Worm (Caenorhabditis elegans) whole organism, young adult: Measurements from ENCODE around the gene pct-1.

Experiments used
- B0035.1 ChIP-seq: sonication (generic microtip); optimal IDR thresholded peaks from 2 replicates; lab custom pipeline; 2016; ENCODE audit warnings: missing genetic modification characterization, mild to moderate bottlenecking, missing compliant biosample characterization, missing genotype, missing genetic modification reagents
- B0336.3 ChIP-seq: fragments of 200-800 bp; sonication (Bioruptor generic); IDR thresholded peaks from 2 replicates; pipeline ENCODE4 v1.3.6; 2022; ENCODE audit warnings: missing genetic modification characterization, missing compliant biosample characterization
- D2030.7 ChIP-seq: fragments of 200-800 bp; sonication (Bioruptor generic); IDR thresholded peaks from 2 replicates; pipeline ENCODE4 v1.3.6; 2022; ENCODE audit warnings: missing genetic modification reagents, missing genetic modification characterization, missing compliant biosample characterization
- F23B12.7 ChIP-seq: sonication (generic microtip); optimal IDR thresholded peaks from 2 replicates; lab custom pipeline; 2017; ENCODE audit warnings: missing genetic modification characterization, mild to moderate bottlenecking, missing compliant biosample characterization, antibody characterized with exemption, moderate library complexity; ENCODE audit not compliant: insufficient read depth
- F33H1.4 ChIP-seq: fragments of 200-800 bp; sonication (Bioruptor generic); IDR thresholded peaks from 2 replicates; pipeline ENCODE4 v1.3.6; 2022; ENCODE audit warnings: missing genetic modification reagents, missing genetic modification characterization, missing compliant biosample characterization
- F49E8.2 ChIP-seq: sonication (generic microtip); optimal IDR thresholded peaks from 3 replicates; lab custom pipeline; 2017; ENCODE audit warnings: missing genetic modification characterization, mild to moderate bottlenecking, missing compliant biosample characterization, antibody characterized with exemption, moderate library complexity; ENCODE audit not compliant: insufficient read depth
- Y79H2A.3 ChIP-seq: fragments of 200-800 bp; sonication (Bioruptor generic); conservative IDR thresholded peaks from 2 replicates; pipeline ENCODE4 v1.3.6; 2022; ENCODE audit warnings: missing genetic modification reagents, missing genetic modification characterization, missing compliant biosample characterization
- Y95B8A.8 ChIP-seq: fragments of 200-800 bp; sonication (Bioruptor generic); IDR thresholded peaks from 2 replicates; pipeline ENCODE4 v1.3.6; 2022; ENCODE audit warnings: missing genetic modification reagents, missing genetic modification characterization, missing compliant biosample characterization
- ama-1 ChIP-seq, 3 experiments: fragments of 150-350 bp in 1 of 3; sonication (generic microtip) in 2 of 3; optimal IDR thresholded peaks; 2 replicates each; lab custom pipeline; 2014 to 2018; ENCODE audit warnings: missing biosample characterization in 2 of 3, missing genetic modification characterization in 2 of 3, missing genetic modification reagents in 2 of 3
- aptf-3 ChIP-seq: fragments of 200-800 bp; sonication (Bioruptor generic); IDR thresholded peaks from 2 replicates; pipeline ENCODE4 v1.3.6; 2022; ENCODE audit warnings: missing genetic modification characterization, missing compliant biosample characterization
- bed-2 ChIP-seq: fragments of 200-800 bp; sonication (Bioruptor generic); IDR thresholded peaks from 2 replicates; pipeline ENCODE4 v1.3.6; 2022; ENCODE audit warnings: missing genetic modification reagents, missing genetic modification characterization, missing compliant biosample characterization
- chd-7 ChIP-seq: sonication (generic microtip); optimal IDR thresholded peaks from 2 replicates; lab custom pipeline; 2016; ENCODE audit warnings: mild to moderate bottlenecking, missing genetic modification characterization, moderate library complexity, missing compliant biosample characterization
- dox-1 ChIP-seq: fragments of 200-800 bp; sonication (Bioruptor generic); IDR thresholded peaks from 2 replicates; pipeline ENCODE4 v1.3.6; 2022; ENCODE audit warnings: missing genetic modification reagents, missing genetic modification characterization, missing compliant biosample characterization
- dpl-1 ChIP-seq: fragments of 150-350 bp; optimal IDR thresholded peaks from 2 replicates; lab custom pipeline; 2014; ENCODE audit warnings: missing biosample characterization, missing genetic modification reagents, missing genetic modification characterization
- fkh-3 ChIP-seq: sonication (generic microtip); optimal IDR thresholded peaks from 2 replicates; lab custom pipeline; 2016; ENCODE audit warnings: mild to moderate bottlenecking, missing genetic modification characterization, missing compliant biosample characterization
- hlh-26 ChIP-seq: fragments of 200-800 bp; sonication (Bioruptor generic); conservative IDR thresholded peaks from 2 replicates; pipeline ENCODE4 v1.3.6; 2022; ENCODE audit warnings: missing genetic modification reagents, missing genetic modification characterization, missing compliant biosample characterization
- hmg-1.2 ChIP-seq: fragments of 200-800 bp; sonication (Bioruptor generic); IDR thresholded peaks from 2 replicates; pipeline ENCODE4 v1.3.6; 2022; ENCODE audit warnings: missing genetic modification reagents, missing genetic modification characterization, missing compliant biosample characterization
- let-607 ChIP-seq, 2 experiments: fragments of 200-800 bp in 1 of 2; sonication (Bioruptor generic) in 1 of 2; sonication (generic microtip) in 1 of 2; optimal IDR thresholded peaks; 2 replicates each; lab custom pipeline; 2016 to 2018; ENCODE audit warnings: mild to moderate bottlenecking in 2 of 2, missing compliant biosample characterization in 2 of 2, missing genetic modification characterization in 2 of 2, moderate library complexity in 2 of 2, missing genotype in 1 of 2
- lir-1 ChIP-seq: fragments of 200-800 bp; sonication (Bioruptor generic); conservative IDR thresholded peaks from 2 replicates; pipeline ENCODE4 v1.3.6; 2022; ENCODE audit warnings: missing genetic modification reagents, missing genetic modification characterization, missing compliant biosample characterization
- lsl-1 ChIP-seq: fragments of 200-800 bp; sonication (Bioruptor generic); optimal IDR thresholded peaks from 2 replicates; lab custom pipeline; 2018; ENCODE audit warnings: mild to moderate bottlenecking, missing genetic modification characterization, moderate library complexity, missing compliant biosample characterization
- nfya-1 ChIP-seq: sonication (generic microtip); optimal IDR thresholded peaks from 2 replicates; lab custom pipeline; 2017; ENCODE audit warnings: antibody characterized with exemption, missing compliant biosample characterization, missing genetic modification characterization, borderline replicate concordance; ENCODE audit not compliant: insufficient read depth
- nfya-2 ChIP-seq: fragments of 200-800 bp; sonication (Bioruptor generic); IDR thresholded peaks from 2 replicates; pipeline ENCODE4 v1.3.6; 2022; ENCODE audit warnings: missing genetic modification reagents, missing genetic modification characterization, missing compliant biosample characterization
- nhr-120 ChIP-seq: fragments of 200-800 bp; sonication (Bioruptor generic); IDR thresholded peaks from 2 replicates; pipeline ENCODE4 v1.3.6; 2022; ENCODE audit warnings: missing genetic modification characterization, missing compliant biosample characterization
- nhr-80 ChIP-seq: sonication (generic microtip); optimal IDR thresholded peaks from 2 replicates; lab custom pipeline; 2016; ENCODE audit warnings: missing genetic modification characterization, missing compliant biosample characterization
- pha-4 ChIP-seq: fragments of 150-350 bp; sonication (generic microtip); optimal IDR thresholded peaks from 2 replicates; lab custom pipeline; 2014; ENCODE audit warnings: missing biosample characterization, missing genetic modification reagents, missing genetic modification characterization
- rec-8 ChIP-seq, 2 experiments: sonication (generic microtip); optimal IDR thresholded peaks; 2 replicates each; lab custom pipeline; 2016; ENCODE audit warnings: mild to moderate bottlenecking in 2 of 2, missing genetic modification characterization in 2 of 2, missing genetic modification reagents in 2 of 2, missing genotype in 2 of 2, missing biosample characterization in 1 of 2, missing compliant biosample characterization in 1 of 2, moderate library complexity in 1 of 2
- repo-1 ChIP-seq: sonication (generic microtip); optimal IDR thresholded peaks from 2 replicates; lab custom pipeline; 2017; ENCODE audit warnings: mild to moderate bottlenecking, missing genetic modification characterization, missing compliant biosample characterization
- sdz-38 ChIP-seq: sonication (generic microtip); optimal IDR thresholded peaks from 2 replicates; lab custom pipeline; 2016; ENCODE audit warnings: missing genotype, missing genetic modification characterization, missing compliant biosample characterization
- sea-2 ChIP-seq: fragments of 200-800 bp; sonication (Bioruptor generic); IDR thresholded peaks from 2 replicates; pipeline ENCODE4 v1.3.6; 2022; ENCODE audit warnings: missing genetic modification characterization, missing compliant biosample characterization
- snpc-1.1 ChIP-seq: sonication (generic microtip); optimal IDR thresholded peaks from 2 replicates; lab custom pipeline; 2017; ENCODE audit warnings: missing genetic modification characterization, mild to moderate bottlenecking, missing compliant biosample characterization, antibody characterized with exemption, moderate library complexity, missing genotype, missing genetic modification reagents; ENCODE audit not compliant: insufficient read depth
- tlf-1 ChIP-seq: fragments of 200-800 bp; sonication (Bioruptor generic); optimal IDR thresholded peaks from 2 replicates; lab custom pipeline; 2018; ENCODE audit warnings: mild to moderate bottlenecking, missing genetic modification characterization, missing compliant biosample characterization
- ztf-18 ChIP-seq: sonication (generic microtip); optimal IDR thresholded peaks from 2 replicates; lab custom pipeline; 2016; ENCODE audit warnings: missing genotype, mild to moderate bottlenecking, missing genetic modification characterization, missing compliant biosample characterization
- ztf-25 ChIP-seq: fragments of 200-800 bp; sonication (Bioruptor generic); IDR thresholded peaks from 2 replicates; pipeline ENCODE4 v1.3.6; 2022; ENCODE audit warnings: missing genetic modification reagents, missing genetic modification characterization, missing compliant biosample characterization
- ztf-26 ChIP-seq: sonication (generic microtip); optimal IDR thresholded peaks from 2 replicates; lab custom pipeline; 2017; ENCODE audit warnings: missing genetic modification characterization, missing compliant biosample characterization
- ztf-3 ChIP-seq: fragments of 200-800 bp; sonication (Bioruptor generic); optimal IDR thresholded peaks from 2 replicates; lab custom pipeline; 2018; ENCODE audit warnings: mild to moderate bottlenecking, missing genetic modification characterization, missing compliant biosample characterization
- ztf-6 ChIP-seq: fragments of 200-800 bp; sonication (Bioruptor generic); IDR thresholded peaks from 2 replicates; pipeline ENCODE4 v1.3.6; 2022; ENCODE audit warnings: missing genetic modification reagents, missing genetic modification characterization, missing compliant biosample characterization

The pct-1 gene

ce11 chrIV:8138984-8139383 lies 37.3 kb upstream of the pct-1 start, which contains the start of gene pmk-3:
pmk-3 (plus strand) TSS chrIV:8139219.
- TF ChIP-seq nhr-80 (tag; lab: Kevin White, UChicago) (peak; percentile 68), F23B12.7 (tag; lab: Kevin White, UChicago) (peak; percentile 11), sea-2 (GFP tag; lab: Robert Waterston, UW) (no peak), let-607 (tag; optimal IDR thresholded peaks at IDR 0.05; lab: Kevin White, UChicago) (peak in 1 of 2 experiments; percentile 19), aptf-3 (GFP tag; lab: Robert Waterston, UW) (no peak)
- TF ChIP-seq, all 124 proteins: peak for 3

- no peak for TF ChIP-seq nhr-120 (GFP tag; lab: Robert Waterston, UW)
- no peak for TF ChIP-seq nfya-2
- TF ChIP-seq lir-1 (GFP tag; lab: Robert Waterston, UW): no peak
- TF ChIP-seq F23B12.7 (tag; lab: Kevin White, UChicago): no peak
- TF ChIP-seq ztf-3 (GFP tag; lab: Kevin White, UChicago): no peak
- TF ChIP-seq nhr-80 (tag; lab: Kevin White, UChicago): peak; percentile 18
- TF ChIP-seq hmg-1.2: peak; percentile 24; the same call in 1 of the 2 replicates
- TF ChIP-seq lsl-1 (GFP tag; lab: Kevin White, UChicago): no peak
- no peak for TF ChIP-seq bed-2 (GFP tag; lab: Robert Waterston, UW)
- TF ChIP-seq hlh-26: no peak
- TF ChIP-seq ama-1 (optimal IDR thresholded peaks at IDR 0.05; lab: Kevin White, UChicago): no peak
- TF ChIP-seq ama-1 (GFP tag; optimal IDR thresholded peaks at IDR 0.05; lab: Kevin White, UChicago): no peak
These were observed 33.3 kb upstream of the pct-1 start, which contains the start of gene pmk-2 for ce11 chrIV:8142735-8143550. pmk-2 (plus strand) TSS chrIV:8143500.

ce11 chrIV:8144341-8144740 lies 31.9 kb upstream of the pct-1 start:
- TF ChIP-seq repo-1 (tag; lab: Kevin White, UChicago): no peak
- TF ChIP-seq chd-7 (tag; lab: Kevin White, UChicago): no peak
- no peak for TF ChIP-seq B0336.3 (GFP tag; lab: Robert Waterston, UW)
- no peak for TF ChIP-seq D2030.7 (GFP tag; lab: Robert Waterston, UW)
- no peak for TF ChIP-seq nfya-1 (tag; lab: Kevin White, UChicago)
- TF ChIP-seq, all 124 proteins: peak for 0

- TF ChIP-seq ztf-6 (no peak), B0035.1 (tag; lab: Kevin White, UChicago) (no peak), pha-4 (tag; lab: Kevin White, UChicago) (no peak), hmg-1.2 (peak; percentile 63; the same call in 1 of the 2 replicates)
- TF ChIP-seq, all 124 proteins: peak for 1
These were observed 30.0 kb upstream of the pct-1 start for ce11 chrIV:8146283-8146682.

- TF ChIP-seq rec-8 (tag; optimal IDR thresholded peaks at IDR 0.05; lab: Kevin White, UChicago) (no peak), Y79H2A.3 (GFP tag; lab: Robert Waterston, UW) (no peak), chd-7 (tag; lab: Kevin White, UChicago) (no peak), ztf-26 (tag; lab: Kevin White, UChicago) (no peak), dpl-1 (GFP tag; lab: Kevin White, UChicago) (no peak), F23B12.7 (tag; lab: Kevin White, UChicago) (no peak), fkh-3 (tag; lab: Kevin White, UChicago) (no peak), D2030.7 (GFP tag; lab: Robert Waterston, UW) (no peak), tlf-1 (GFP tag; lab: Kevin White, UChicago) (no peak), ztf-25 (GFP tag; lab: Robert Waterston, UW) (no peak), snpc-1.1 (tag; lab: Kevin White, UChicago) (no peak), bed-2 (GFP tag; lab: Robert Waterston, UW) (no peak), F49E8.2 (tag; lab: Kevin White, UChicago) (no peak), sdz-38 (tag; lab: Kevin White, UChicago) (no peak), F33H1.4 (GFP tag; lab: Robert Waterston, UW) (no peak), B0035.1 (tag; lab: Kevin White, UChicago) (no peak), ama-1 (optimal IDR thresholded peaks at IDR 0.05; lab: Kevin White, UChicago) (no peak), ama-1 (GFP tag; optimal IDR thresholded peaks at IDR 0.05; lab: Kevin White, UChicago) (no peak), dox-1 (GFP tag; lab: Robert Waterston, UW) (no peak), ztf-18 (no peak), Y95B8A.8 (GFP tag; lab: Robert Waterston, UW) (no peak)
These were observed 27.8 kb upstream of the pct-1 start, which contains the start of gene pmk-1 for ce11 chrIV:8148494-8148893. pmk-1 (plus strand) TSS chrIV:8148794.
